Worm (Caenorhabditis elegans) whole organism, L4 larva: ENCODE results near the gene cone-1.

Experiments used
- F49E8.2 ChIP-seq: sonication (generic microtip); optimal IDR thresholded peaks from 2 replicates; lab custom pipeline; 2016; ENCODE audit warnings: missing compliant biosample characterization, mild to moderate bottlenecking, missing genetic modification characterization, borderline replicate concordance
- ces-1 ChIP-seq: fragments of 150-350 bp; sonication (generic microtip); optimal IDR thresholded peaks from 4 replicates; lab custom pipeline; 2014; ENCODE audit warnings: missing biosample characterization, missing genetic modification reagents, missing genetic modification characterization
- daf-19 ChIP-seq: fragments of 200-800 bp; sonication (Bioruptor generic); conservative IDR thresholded peaks from 2 replicates; pipeline ENCODE4 v1.3.6; 2022; ENCODE audit warnings: missing genetic modification characterization, missing compliant biosample characterization
- fos-1 ChIP-seq: fragments of 150-350 bp; optimal IDR thresholded peaks from 2 replicates; lab custom pipeline; 2014; ENCODE audit warnings: missing biosample characterization, missing genetic modification characterization
- hif-1 ChIP-seq, 2 experiments: sonication (generic microtip); optimal IDR thresholded peaks; 2 replicates each; lab custom pipeline; 2016 to 2017; ENCODE audit warnings: missing compliant biosample characterization in 2 of 2, missing genetic modification characterization in 2 of 2, missing genetic modification reagents in 2 of 2, missing genotype in 2 of 2, mild to moderate bottlenecking in 1 of 2
- lin-15B ChIP-seq: fragments of 150-350 bp; sonication (generic microtip); optimal IDR thresholded peaks from 3 replicates; lab custom pipeline; 2014; ENCODE audit warnings: missing biosample characterization, missing genetic modification characterization
- lin-38 ChIP-seq: fragments of 200-800 bp; sonication (Bioruptor generic); IDR thresholded peaks from 2 replicates; pipeline ENCODE4 v1.3.6; 2022; ENCODE audit warnings: missing genetic modification reagents, missing genetic modification characterization, missing compliant biosample characterization
- lsy-2 ChIP-seq, 2 experiments: fragments of 150-350 bp in 1 of 2; sonication (generic microtip) in 1 of 2; optimal IDR thresholded peaks; 2 replicates each; lab custom pipeline; 2014 to 2017; ENCODE audit warnings: missing biosample characterization in 2 of 2, missing genetic modification characterization in 2 of 2
- nhr-237 ChIP-seq: sonication (generic microtip); optimal IDR thresholded peaks from 2 replicates; lab custom pipeline; 2017; ENCODE audit warnings: missing biosample characterization, missing genetic modification characterization

DNA sequence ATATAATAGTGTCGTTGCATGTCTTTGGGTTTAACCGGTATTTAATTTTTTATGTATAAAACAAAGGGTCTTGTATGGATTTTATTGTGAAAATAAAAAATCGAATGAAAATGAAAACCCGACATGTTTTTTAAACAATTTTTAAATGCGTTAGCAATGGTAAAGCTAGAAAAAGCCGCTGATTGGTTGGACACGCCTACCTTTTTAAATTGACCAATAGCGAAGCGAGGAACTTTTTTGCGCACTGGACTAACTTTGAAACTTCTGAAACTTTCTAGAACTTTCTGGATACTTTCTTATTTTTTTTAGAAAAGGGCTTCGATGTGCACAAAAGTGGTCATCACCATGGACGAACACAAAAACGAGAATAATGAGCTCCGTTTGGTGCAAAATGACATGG, 15.9 kb downstream of the cone-1 start:
- no peak for TF ChIP-seq hif-1 (tag; optimal IDR thresholded peaks at IDR 0.05; lab: Kevin White, UChicago)
- TF ChIP-seq lin-38, result no peak
- no peak for TF ChIP-seq lin-15B (tag; lab: Kevin White, UChicago)
- TF ChIP-seq ces-1 (GFP tag; lab: Kevin White, UChicago), result no peak
- no peak for TF ChIP-seq lsy-2 (tag; optimal IDR thresholded peaks at IDR 0.05; lab: Kevin White, UChicago)
- no peak for TF ChIP-seq daf-19 (GFP tag; lab: Robert Waterston, UW)
- TF ChIP-seq fos-1 (tag; lab: Kevin White, UChicago), result no peak
- no peak for TF ChIP-seq nhr-237 (tag; lab: Kevin White, UChicago)
- TF ChIP-seq F49E8.2 (tag; lab: Kevin White, UChicago), result no peak
